Fruit fly (Drosophila melanogaster): Measurements from ENCODE around the gene ATPsynE.
A peak's percentile ranks its signal among the peaks of the same experiment; 100 is the strongest.

ATPsynE gene

DNA sequence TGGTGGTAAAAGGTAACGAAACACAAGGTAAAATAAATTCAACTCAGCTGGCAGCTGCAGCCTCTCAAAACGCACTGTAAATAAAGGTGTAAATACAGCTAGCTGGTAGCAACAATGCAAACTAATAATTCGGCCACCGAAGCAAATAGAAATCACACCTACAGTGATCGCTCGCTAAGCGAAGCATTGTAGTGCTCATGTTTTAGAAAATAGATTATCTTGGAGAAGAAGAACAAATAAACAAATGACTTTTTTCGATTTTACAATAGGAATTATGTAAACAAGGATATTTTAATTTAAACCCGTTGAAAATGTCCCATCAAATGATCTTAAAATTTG lies 42.4 kb upstream of the ATPsynE start (continued):
- peak; percentile 14 for TF ChIP-seq Hand (GFP tag; optimal IDR thresholded peaks at IDR 0.05)
- TF ChIP-seq CG7271 (tag; optimal IDR thresholded peaks at IDR 0.05), result peak; percentile 6
- peak; percentile 51 for TF ChIP-seq onecut (GFP tag; IDR thresholded peaks at IDR 0.05)
- TF ChIP-seq CG2712 (tag; optimal IDR thresholded peaks at IDR 0.05), result peak; percentile 24
- peak; percentile 77 for TF ChIP-seq fd64A (GFP tag; optimal IDR thresholded peaks at IDR 0.05)
- peak; percentile 24 for TF ChIP-seq Asciz (GFP tag; optimal IDR thresholded peaks at IDR 0.05)
- no peak for TF ChIP-seq ssp (GFP tag; IDR thresholded peaks at IDR 0.05)
- TF ChIP-seq CG9817 (tag; optimal IDR thresholded peaks at IDR 0.05), result no peak
- TF ChIP-seq CG2678 (tag; optimal IDR thresholded peaks at IDR 0.05), result peak; percentile 27
- TF ChIP-seq CG6689 (GFP tag; IDR thresholded peaks at IDR 0.05), result no peak
- no peak for TF ChIP-seq cas (GFP tag; IDR thresholded peaks at IDR 0.05)
- TF ChIP-seq Dek (tag; optimal IDR thresholded peaks at IDR 0.05), result peak; percentile 32
- TF ChIP-seq CG18764 (GFP tag; optimal IDR thresholded peaks at IDR 0.05), result no peak
- TF ChIP-seq unpg (GFP tag; optimal IDR thresholded peaks at IDR 0.05), result peak; percentile 16
- no peak for TF ChIP-seq Atf6 (GFP tag; IDR thresholded peaks at IDR 0.05)
- peak; percentile 81 for TF ChIP-seq Ets65A (GFP tag)
- no peak for TF ChIP-seq chif (GFP tag; optimal IDR thresholded peaks at IDR 0.05)
- no peak for TF ChIP-seq usp (GFP tag; optimal IDR thresholded peaks at IDR 0.05)
- TF ChIP-seq CG17359 (tag; optimal IDR thresholded peaks at IDR 0.05), result peak; percentile 49
- no peak for TF ChIP-seq BEAF-32 (GFP tag; optimal IDR thresholded peaks at IDR 0.05)
- peak; percentile 23 for TF ChIP-seq phol (tag; optimal IDR thresholded peaks at IDR 0.05)
- TF ChIP-seq nmo (GFP tag; optimal IDR thresholded peaks at IDR 0.05), result peak; percentile 24
- TF ChIP-seq NC2α (GFP tag; optimal IDR thresholded peaks at IDR 0.05), result no peak
- no peak for TF ChIP-seq h (optimal IDR thresholded peaks at IDR 0.05)
- peak; percentile 45 for TF ChIP-seq CG1603 (tag; optimal IDR thresholded peaks at IDR 0.05)
- TF ChIP-seq al (GFP tag; IDR thresholded peaks at IDR 0.05), result no peak
- peak; percentile 35 for TF ChIP-seq bab2 (GFP tag; optimal IDR thresholded peaks at IDR 0.05)
- peak; percentile 23 for TF ChIP-seq CG10431 (GFP tag; optimal IDR thresholded peaks at IDR 0.05)
- TF ChIP-seq jing (GFP tag; optimal IDR thresholded peaks at IDR 0.05), result peak; percentile 9
- peak; percentile 92 for TF ChIP-seq grau (tag; optimal IDR thresholded peaks at IDR 0.05)

dm6 chr3R:14285059-14285953 lies 41.4 kb upstream of the ATPsynE start:
- TF ChIP-seq Awh (GFP tag; IDR thresholded peaks at IDR 0.05) (no peak), fru (optimal IDR thresholded peaks at IDR 0.05) (no peak), CG11504 (tag; optimal IDR thresholded peaks at IDR 0.05) (peak; percentile 35), CG8388 (GFP tag; optimal IDR thresholded peaks at IDR 0.05) (no peak), B-H2 (GFP tag; optimal IDR thresholded peaks at IDR 0.05) (peak; percentile 38), NC2β (GFP tag; optimal IDR thresholded peaks at IDR 0.05) (no peak), Meics (GFP tag; optimal IDR thresholded peaks at IDR 0.05) (peak; percentile 6), az2 (GFP tag; optimal IDR thresholded peaks at IDR 0.05) (peak; percentile 12), CG2875 (GFP tag; optimal IDR thresholded peaks at IDR 0.05) (no peak), onecut (GFP tag; IDR thresholded peaks at IDR 0.05) (peak; percentile 14; the same call in 1 of the 2 replicates), sc (optimal IDR thresholded peaks at IDR 0.05) (no peak), sc (GFP tag; optimal IDR thresholded peaks at IDR 0.05) (peak; percentile 19), eve (GFP tag; optimal IDR thresholded peaks at IDR 0.05) (peak in 1 of 2 experiments; percentile 32), Oli (tag; optimal IDR thresholded peaks at IDR 0.05) (peak; percentile 34), disco-r (GFP tag; optimal IDR thresholded peaks at IDR 0.05) (peak; percentile 23), CG3838 (GFP tag; optimal IDR thresholded peaks at IDR 0.05) (peak; percentile 6), CG6689 (GFP tag; IDR thresholded peaks at IDR 0.05) (no peak), nmo (GFP tag; optimal IDR thresholded peaks at IDR 0.05) (peak; percentile 20), CoRest (tag; optimal IDR thresholded peaks at IDR 0.05) (peak; percentile 50), lilli (GFP tag; optimal IDR thresholded peaks at IDR 0.05) (peak; percentile 40), CG7987 (GFP tag; optimal IDR thresholded peaks at IDR 0.05) (peak; percentile 14), maf-S (GFP tag; optimal IDR thresholded peaks at IDR 0.05) (no peak), CG12104 (GFP tag; optimal IDR thresholded peaks at IDR 0.05) (peak; percentile 11), exex (tag; optimal IDR thresholded peaks at IDR 0.05) (peak; percentile 77)
